Fruit fly (Drosophila melanogaster): Measurements from ENCODE around the gene Fer1HCH.
A peak's percentile ranks its signal among the peaks of the same experiment; 100 is the strongest.

Fer1HCH gene

dm6 chr3R:30336100-30336499 lies 51.9 kb downstream of the Fer1HCH start (continued):
- TF ChIP-seq CG3065 (GFP tag; optimal IDR thresholded peaks at IDR 0.05) = no peak
- TF ChIP-seq CG10147 (GFP tag; optimal IDR thresholded peaks at IDR 0.05) = peak; percentile 1
- peak; percentile 0 to 42 for TF ChIP-seq Pdp1 (GFP tag; optimal IDR thresholded peaks at IDR 0.05)
- no peak for TF ChIP-seq CkIIα-i1 (GFP tag; IDR thresholded peaks at IDR 0.05)
- no peak for TF ChIP-seq ewg (GFP tag; optimal IDR thresholded peaks at IDR 0.05)
- TF ChIP-seq Elba2 (GFP tag; optimal IDR thresholded peaks at IDR 0.05) = no peak
- TF ChIP-seq aop (GFP tag; IDR thresholded peaks at IDR 0.05) = no peak
- TF ChIP-seq CG10565 (GFP tag; optimal IDR thresholded peaks at IDR 0.05) = no peak
- no peak for TF ChIP-seq CG6854 (GFP tag; optimal IDR thresholded peaks at IDR 0.05)
- peak; percentile 4 for TF ChIP-seq eyg (GFP tag; optimal IDR thresholded peaks at IDR 0.05)
- TF ChIP-seq Nf-YA (GFP tag; IDR thresholded peaks at IDR 0.05) = no peak
- TF ChIP-seq gem (tag; optimal IDR thresholded peaks at IDR 0.05) = peak; percentile 62
- no peak for TF ChIP-seq ken (GFP tag; IDR thresholded peaks at IDR 0.05)
- TF ChIP-seq CG13287 (GFP tag; IDR thresholded peaks at IDR 0.05; ENCODE audit: partially characterized antibody) = no peak
- TF ChIP-seq peb (GFP tag; IDR thresholded peaks at IDR 0.05) = no peak
- no peak for TF ChIP-seq sug (tag; optimal IDR thresholded peaks at IDR 0.05)
- no peak for TF ChIP-seq CG12236 (GFP tag; optimal IDR thresholded peaks at IDR 0.05)
- no peak for TF ChIP-seq sqz (GFP tag; optimal IDR thresholded peaks at IDR 0.05)
- peak; percentile 5 for TF ChIP-seq CG12769 (tag; optimal IDR thresholded peaks at IDR 0.05)
- no peak for TF ChIP-seq CG6272 (GFP tag; IDR thresholded peaks at IDR 0.05)
- no peak for TF ChIP-seq Stat92E (GFP tag; optimal IDR thresholded peaks at IDR 0.05)
- no peak for TF ChIP-seq vfl (GFP tag; optimal IDR thresholded peaks at IDR 0.05)
- no peak for TF ChIP-seq CTCF (GFP tag; optimal IDR thresholded peaks at IDR 0.05)
- TF ChIP-seq CG18764 (GFP tag; optimal IDR thresholded peaks at IDR 0.05) = no peak
- TF ChIP-seq nerfin-1 (tag; optimal IDR thresholded peaks at IDR 0.05) = no peak
- no peak for TF ChIP-seq chinmo (GFP tag; IDR thresholded peaks at IDR 0.05; ENCODE audit: partially characterized antibody)
- no peak for TF ChIP-seq Dfd (GFP tag; optimal IDR thresholded peaks at IDR 0.05)
- TF ChIP-seq croc (GFP tag; conservative IDR thresholded peaks at IDR 0.05) = no peak
- no peak for TF ChIP-seq CG11093 (GFP tag; IDR thresholded peaks at IDR 0.05)
- TF ChIP-seq corto (GFP tag; optimal IDR thresholded peaks at IDR 0.05) = peak; percentile 38
- no peak for TF ChIP-seq CG3726 (GFP tag; IDR thresholded peaks at IDR 0.05)
- TF ChIP-seq CG2199 (GFP tag; IDR thresholded peaks at IDR 0.05) = no peak
- no peak for TF ChIP-seq hb (GFP tag; IDR thresholded peaks at IDR 0.05; ENCODE audit: partially characterized antibody)
- peak; percentile 65 for TF ChIP-seq nom (GFP tag; optimal IDR thresholded peaks at IDR 0.05)
- TF ChIP-seq nerfin-2 (GFP tag; IDR thresholded peaks at IDR 0.05; ENCODE audit: partially characterized antibody) = no peak
- TF ChIP-seq CG9437 (GFP tag; optimal IDR thresholded peaks at IDR 0.05) = no peak
- TF ChIP-seq HLHmδ (GFP tag; optimal IDR thresholded peaks at IDR 0.05) = no peak
- TF ChIP-seq Hr39 (optimal IDR thresholded peaks at IDR 0.05) = no peak
- TF ChIP-seq CG14667 (GFP tag; IDR thresholded peaks at IDR 0.05) = no peak
- TF ChIP-seq CG1602 (GFP tag; optimal IDR thresholded peaks at IDR 0.05) = peak; percentile 4
- peak; percentile 42 for TF ChIP-seq nmo (GFP tag; optimal IDR thresholded peaks at IDR 0.05)
- no peak for TF ChIP-seq run (tag; optimal IDR thresholded peaks at IDR 0.05)
- TF ChIP-seq luna (GFP tag; optimal IDR thresholded peaks at IDR 0.05) = no peak
- TF ChIP-seq gcm2 (GFP tag; optimal IDR thresholded peaks at IDR 0.05) = no peak
- no peak for TF ChIP-seq Atf6 (GFP tag; IDR thresholded peaks at IDR 0.05)
- no peak for TF ChIP-seq pb (GFP tag; optimal IDR thresholded peaks at IDR 0.05)
- no peak for TF ChIP-seq Ets97D (GFP tag; optimal IDR thresholded peaks at IDR 0.05)
- no peak for TF ChIP-seq psq (GFP tag; optimal IDR thresholded peaks at IDR 0.05)
- no peak for TF ChIP-seq CG15073 (GFP tag; optimal IDR thresholded peaks at IDR 0.05)
- no peak for TF ChIP-seq dimm (GFP tag; IDR thresholded peaks at IDR 0.05)
- no peak for TF ChIP-seq CG17385 (GFP tag; optimal IDR thresholded peaks at IDR 0.05)
- TF ChIP-seq oc (tag; optimal IDR thresholded peaks at IDR 0.05) = no peak
- TF ChIP-seq ftz-f1 (GFP tag; optimal IDR thresholded peaks at IDR 0.05) = no peak
